ENCODE assay signal across 2 worm cellular contexts in the genomic region with DNA sequence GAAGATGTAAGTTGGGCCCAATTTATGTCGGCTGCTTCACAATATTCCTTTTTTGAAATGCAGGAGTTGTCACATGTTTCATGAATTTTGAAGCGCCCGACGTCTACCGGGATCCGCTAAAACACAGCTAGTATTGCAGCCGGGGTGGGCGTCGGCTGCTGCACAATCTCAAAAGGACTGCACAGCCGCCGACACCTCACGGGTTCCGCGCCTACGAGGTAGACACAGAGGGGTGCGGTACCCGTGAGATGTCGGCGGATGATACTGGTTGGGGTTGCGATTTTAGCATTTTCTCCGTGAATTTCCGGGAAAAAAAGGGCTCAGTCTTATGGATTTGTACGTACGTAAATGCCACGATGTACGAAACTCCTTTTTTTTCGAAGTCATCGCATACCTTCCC.
TF ChIP-seq lines count a peak whose summit lies in the region.

No protein-coding gene starts in this region.

TF ChIP-seq in whole organism, L4 larva, 104 proteins besides CTCF, POLR2A, EP300 and RAD21:
- TF ChIP-seq lin-38 (GFP tag; IDR thresholded peaks at IDR 0.05; lab: Robert Waterston, UW) (no peak), aha-1 (tag; lab: Kevin White, UChicago) (peak; percentile 34), F44E2.7 (GFP tag; IDR thresholded peaks at IDR 0.05; lab: Robert Waterston, UW) (no peak), egl-43 (GFP tag; IDR thresholded peaks at IDR 0.05; lab: Robert Waterston, UW) (0 out of 2 replicates have a peak, but pooled peaks have one; percentile 24), ceh-32 (tag; optimal IDR thresholded peaks at IDR 0.05; lab: Kevin White, UChicago; ENCODE audit: poor library complexity) (no peak), nhr-111 (GFP tag; optimal IDR thresholded peaks at IDR 0.05; lab: Kevin White, UChicago) (no peak), zfp-2 (tag; optimal IDR thresholded peaks at IDR 0.05; lab: Kevin White, UChicago) (no peak), snpc-1.2 (GFP tag; IDR thresholded peaks at IDR 0.05; lab: Robert Waterston, UW) (0 out of 2 replicates have a peak, but pooled peaks have one; percentile 35), tag-97 (GFP tag; IDR thresholded peaks at IDR 0.05; lab: Robert Waterston, UW) (no peak), spr-3 (GFP tag; optimal IDR thresholded peaks at IDR 0.05; lab: Kevin White, UChicago) (no peak), nhr-237 (tag; optimal IDR thresholded peaks at IDR 0.05; lab: Kevin White, UChicago) (no peak), rbr-2 (tag; optimal IDR thresholded peaks at IDR 0.05; lab: Kevin White, UChicago) (no peak), mep-1 (tag; optimal IDR thresholded peaks at IDR 0.05; lab: Kevin White, UChicago) (no peak), madf-5 (GFP tag; IDR thresholded peaks at IDR 0.05; lab: Robert Waterston, UW) (no peak), lin-13 (GFP tag; optimal IDR thresholded peaks at IDR 0.05; lab: Kevin White, UChicago) (no peak), set-16 (GFP tag; IDR thresholded peaks at IDR 0.05; lab: Robert Waterston, UW) (peak; percentile 59; the same call in 1 of the 2 replicates), F49E8.2 (tag; optimal IDR thresholded peaks at IDR 0.05; lab: Kevin White, UChicago; ENCODE audit: borderline replicate concordance) (no peak), sdz-12 (GFP tag; optimal IDR thresholded peaks at IDR 0.05; lab: Kevin White, UChicago) (no peak), snpc-4 (tag; optimal IDR thresholded peaks at IDR 0.05; lab: Kevin White, UChicago) (no peak)

TF ChIP-seq in whole organism, young adult, 124 proteins besides CTCF, POLR2A, EP300 and RAD21:
- peak; percentile 52 for TF ChIP-seq zfh-2 (GFP tag; conservative IDR thresholded peaks at IDR 0.05; lab: Robert Waterston, UW)
- no peak for TF ChIP-seq snpc-4 (GFP tag; optimal IDR thresholded peaks at IDR 0.05; lab: Kevin White, UChicago)
- TF ChIP-seq snpc-4 (tag; optimal IDR thresholded peaks at IDR 0.05; lab: Kevin White, UChicago), result peak in 1 of 4 experiments; percentile 15
- TF ChIP-seq him-1 (tag; optimal IDR thresholded peaks at IDR 0.05; lab: Kevin White, UChicago), result no peak
- no peak for TF ChIP-seq ztf-6 (GFP tag; IDR thresholded peaks at IDR 0.05; lab: Robert Waterston, UW)
